Fruit fly (Drosophila melanogaster) whole organism, adult: Measurements from ENCODE around the gene CG9568.

Source experiments
- CG14711 ChIP-seq: fragments of 200-800 bp; sonication (Bioruptor generic); optimal IDR thresholded peaks from 2 replicates; lab custom pipeline; 2018; ENCODE audit warnings: missing biosample characterization, mild to moderate bottlenecking, missing genetic modification characterization, moderate library complexity
- Crg-1 ChIP-seq: fragments of 200-800 bp; sonication (Bioruptor generic); optimal IDR thresholded peaks from 2 replicates; lab custom pipeline; 2016; ENCODE audit warnings: missing biosample characterization, missing genetic modification characterization
- Hr96 ChIP-seq: fragments of 200-800 bp; sonication (Bioruptor generic); optimal IDR thresholded peaks from 2 replicates; lab custom pipeline; 2016; ENCODE audit warnings: missing biosample characterization, missing genetic modification characterization
- cnc ChIP-seq, 2 experiments: fragments of >200 bp; optimal IDR thresholded peaks; 2 replicates each; lab custom pipeline; 2017
- kay ChIP-seq: fragments of 200-800 bp; sonication (Bioruptor generic); peaks from one replicate; lab custom pipeline; 2016; ENCODE audit warnings: missing biosample characterization, missing genetic modification characterization, borderline replicate concordance
- ovo ChIP-seq: fragments of 200-800 bp; sonication (Bioruptor generic); optimal IDR thresholded peaks from 2 replicates; lab custom pipeline; 2016; ENCODE audit warnings: missing biosample characterization, missing genetic modification characterization
- pad ChIP-seq: fragments of 200-800 bp; sonication (Bioruptor generic); optimal IDR thresholded peaks from 3 replicates; lab custom pipeline; 2017; ENCODE audit warnings: missing biosample characterization, missing genetic modification characterization, mild to moderate bottlenecking, moderate library complexity, missing genetic modification reagents
- tj ChIP-seq: fragments of 200-800 bp; sonication (Bioruptor generic); optimal IDR thresholded peaks from 3 replicates; lab custom pipeline; 2017; ENCODE audit warnings: missing biosample characterization, mild to moderate bottlenecking, missing genetic modification characterization, moderate library complexity

DNA sequence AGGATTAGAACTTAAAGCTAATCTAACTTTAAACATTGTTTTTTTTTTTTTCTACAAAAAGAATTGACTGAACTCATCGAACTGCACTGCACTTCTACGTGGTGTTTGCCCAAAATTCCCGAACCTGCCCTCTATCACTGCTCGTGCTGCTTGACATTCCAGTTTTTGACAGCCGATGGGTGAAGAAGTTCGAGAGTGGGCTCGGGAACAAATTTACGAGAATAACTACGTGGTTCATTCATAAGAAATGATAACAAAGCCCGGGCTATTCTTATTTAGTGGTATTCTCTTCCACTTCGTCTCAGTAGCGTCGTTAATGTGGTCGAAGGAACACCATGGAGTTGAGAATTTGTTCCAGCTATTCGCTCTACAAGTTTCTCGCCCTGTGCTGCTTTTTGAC lies 43.1 kb upstream of the CG9568 start, which contains the start of gene CG18088:
- no peak for TF ChIP-seq cnc (optimal IDR thresholded peaks at IDR 0.05; lab: Kevin White, UChicago)
- TF ChIP-seq Crg-1 (GFP tag; lab: Kevin White, UChicago), result no peak
- no peak for TF ChIP-seq ovo (GFP tag; lab: Kevin White, UChicago)
- no peak for TF ChIP-seq Hr96
- no peak for TF ChIP-seq kay
- no peak for TF ChIP-seq tj (GFP tag; lab: Kevin White, UChicago)
- TF ChIP-seq CG14711, result no peak
- no peak for TF ChIP-seq pad (GFP tag; lab: Kevin White, UChicago)
